Worm (Caenorhabditis elegans): ENCODE measurements around the gene C03H5.9.

DNA sequence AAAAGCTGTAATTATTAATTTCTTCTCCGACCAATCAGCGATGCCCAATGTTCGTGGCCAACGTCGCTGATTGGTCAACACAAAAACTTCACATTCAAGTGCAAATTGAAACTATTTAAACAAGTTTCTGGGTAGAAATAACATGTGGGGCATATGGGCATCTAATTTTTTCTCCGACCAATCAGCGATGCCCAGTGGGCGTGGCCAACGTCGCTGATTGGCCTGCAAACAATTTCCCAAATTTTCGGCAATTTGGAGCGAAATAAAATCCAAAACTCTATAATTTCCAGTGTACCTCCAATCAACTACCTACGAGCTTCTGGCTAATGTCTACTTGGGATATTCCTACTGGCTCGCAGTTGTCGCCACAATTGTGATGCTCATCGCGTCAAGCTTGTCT lies 37.2 kb upstream of the C03H5.9 start:
- TF ChIP-seq pha-4 (tag; optimal IDR thresholded peaks at IDR 0.05) (no peak), snpc-4 (tag; optimal IDR thresholded peaks at IDR 0.05) (no peak), ztf-11 (tag; optimal IDR thresholded peaks at IDR 0.05) (no peak), nhr-237 (tag; optimal IDR thresholded peaks at IDR 0.05) (no peak), zip-8 (tag; optimal IDR thresholded peaks at IDR 0.05) (no peak), blmp-1 (tag; optimal IDR thresholded peaks at IDR 0.05) (no peak), ham-2 (GFP tag; optimal IDR thresholded peaks at IDR 0.05) (no peak), drap-1 (GFP tag; optimal IDR thresholded peaks at IDR 0.05) (no peak)
